Fruit fly (Drosophila melanogaster) whole organism, embryonic: ENCODE results near the gene Cyp309a2.
A peak's percentile ranks its signal among the peaks of the same experiment; 100 is the strongest.

Source experiments
- Bdp1 ChIP-seq: fragments of 200-800 bp; sonication (Bioruptor generic); optimal IDR thresholded peaks from 3 replicates; lab custom pipeline; 2016; ENCODE audit warnings: missing biosample characterization, missing genetic modification characterization
- CG10267 ChIP-seq: fragments of 200-800 bp; sonication (Bioruptor generic); optimal IDR thresholded peaks from 2 replicates; lab custom pipeline; 2018; ENCODE audit warnings: missing biosample characterization, mild to moderate bottlenecking, missing genetic modification characterization, moderate library complexity
- CG10431 ChIP-seq: fragments of 200-800 bp; sonication (Bioruptor generic); optimal IDR thresholded peaks from 3 replicates; lab custom pipeline; 2018; ENCODE audit warnings: missing biosample characterization, mild to moderate bottlenecking, missing genetic modification characterization
- CG11456 ChIP-seq: fragments of 200-800 bp; sonication (Bioruptor generic); IDR thresholded peaks from 3 replicates; pipeline ENCODE4 v1.3.6; 2022; ENCODE audit warnings: missing biosample characterization, missing genetic modification characterization
- CG12391 ChIP-seq: fragments of 200-800 bp; sonication (Bioruptor generic); optimal IDR thresholded peaks from 3 replicates; lab custom pipeline; 2018; ENCODE audit warnings: missing biosample characterization, mild to moderate bottlenecking, missing genetic modification characterization, moderate library complexity
- CG12659 ChIP-seq: fragments of 200-800 bp; sonication (Bioruptor generic); optimal IDR thresholded peaks from 3 replicates; lab custom pipeline; 2017; ENCODE audit warnings: mild to moderate bottlenecking, missing biosample characterization, missing genetic modification reagents, missing genetic modification characterization
- CG13287 ChIP-seq: fragments of 200-800 bp; sonication (Bioruptor generic); IDR thresholded peaks from 2 replicates; pipeline ENCODE4 v1.3.6; 2022; ENCODE audit warnings: missing biosample characterization, missing genetic modification characterization; ENCODE audit not compliant: partially characterized antibody
- CG13424 ChIP-seq: fragments of 200-800 bp; sonication (Bioruptor generic); optimal IDR thresholded peaks from 2 replicates; lab custom pipeline; 2019; ENCODE audit warnings: missing biosample characterization, mild to moderate bottlenecking, missing genetic modification characterization, moderate library complexity
- CG14441 ChIP-seq: fragments of 200-800 bp; sonication (Bioruptor generic); IDR thresholded peaks from 2 replicates; pipeline ENCODE4 v1.3.6; 2022; ENCODE audit warnings: missing biosample characterization, missing genetic modification characterization
- CG14710 ChIP-seq: fragments of 200-800 bp; sonication (Bioruptor generic); optimal IDR thresholded peaks from 3 replicates; lab custom pipeline; 2019; ENCODE audit warnings: missing biosample characterization, mild to moderate bottlenecking, missing genetic modification characterization, moderate library complexity
- CG16815 ChIP-seq: fragments of 200-800 bp; sonication (Bioruptor generic); optimal IDR thresholded peaks from 3 replicates; lab custom pipeline; 2017; ENCODE audit warnings: missing biosample characterization, mild to moderate bottlenecking, missing genetic modification characterization
- CG17361 ChIP-seq: fragments of 200-800 bp; sonication (Bioruptor generic); IDR thresholded peaks from 3 replicates; pipeline ENCODE4 v1.3.6; 2022; ENCODE audit warnings: missing biosample characterization, missing genetic modification characterization
- CG17829 ChIP-seq: fragments of 200-800 bp; optimal IDR thresholded peaks from 2 replicates; lab custom pipeline; 2019; ENCODE audit warnings: missing biosample characterization, mild to moderate bottlenecking, missing genetic modification characterization, moderate library complexity
- CG18619 ChIP-seq: fragments of 200-800 bp; sonication (Bioruptor generic); optimal IDR thresholded peaks from 3 replicates; lab custom pipeline; 2017; ENCODE audit warnings: missing biosample characterization, mild to moderate bottlenecking, missing genetic modification characterization
- CG2120 ChIP-seq: fragments of 200-800 bp; sonication (Bioruptor generic); optimal IDR thresholded peaks from 3 replicates; lab custom pipeline; 2016; ENCODE audit warnings: missing biosample characterization, missing genetic modification characterization
- CG33213 ChIP-seq: fragments of 200-800 bp; sonication (Bioruptor generic); optimal IDR thresholded peaks from 3 replicates; lab custom pipeline; 2016; ENCODE audit warnings: missing biosample characterization, missing genetic modification characterization
- CG33557 ChIP-seq: fragments of 200-800 bp; sonication (Bioruptor generic); optimal IDR thresholded peaks from 2 replicates; lab custom pipeline; 2019; ENCODE audit warnings: missing biosample characterization, mild to moderate bottlenecking, missing genetic modification characterization, moderate library complexity
- CG34224 ChIP-seq: fragments of 200-800 bp; sonication (Bioruptor generic); IDR thresholded peaks from 3 replicates; pipeline ENCODE4 v1.3.6; 2022; ENCODE audit warnings: missing biosample characterization, missing genetic modification characterization; ENCODE audit not compliant: partially characterized antibody
- CG4617 ChIP-seq: fragments of 200-800 bp; sonication (Bioruptor generic); optimal IDR thresholded peaks from 3 replicates; lab custom pipeline; 2016; ENCODE audit warnings: missing biosample characterization, missing genetic modification characterization, borderline replicate concordance
- CG8290 ChIP-seq, 3 experiments: fragments of 200-800 bp; sonication (Bioruptor generic); optimal IDR thresholded peaks; 2 replicates each; lab custom pipeline; 2016 to 2019; ENCODE audit warnings: missing biosample characterization in 3 of 3, missing genetic modification characterization in 3 of 3, mild to moderate bottlenecking in 2 of 3, moderate library complexity in 1 of 3
- Camta ChIP-seq: fragments of 200-800 bp; sonication (Bioruptor generic); optimal IDR thresholded peaks from 2 replicates; lab custom pipeline; 2016; ENCODE audit warnings: missing biosample characterization, missing genetic modification characterization
- CkIIα-i1 ChIP-seq: fragments of 200-800 bp; sonication (Bioruptor generic); IDR thresholded peaks from 2 replicates; pipeline ENCODE4 v1.3.6; 2022; ENCODE audit warnings: missing biosample characterization, missing genetic modification characterization
- CoRest ChIP-seq: fragments of 200-800 bp; sonication (Bioruptor generic); optimal IDR thresholded peaks from 3 replicates; lab custom pipeline; 2018; ENCODE audit warnings: missing biosample characterization, mild to moderate bottlenecking, missing genetic modification characterization, moderate library complexity
- D ChIP-seq, 2 experiments: fragments of 200-800 bp in 1 of 2; fragments of >200 bp in 1 of 2; sonication (Bioruptor generic) in 1 of 2; optimal IDR thresholded peaks; 2 replicates in 1 of 2; 3 replicates in 1 of 2; lab custom pipeline; 2017; ENCODE audit warnings: mild to moderate bottlenecking in 1 of 2, missing biosample characterization in 1 of 2, missing genetic modification characterization in 1 of 2, missing genetic modification reagents in 1 of 2
- Dp ChIP-seq: fragments of 200-800 bp; sonication (Bioruptor generic); optimal IDR thresholded peaks from 2 replicates; lab custom pipeline; 2018; ENCODE audit warnings: missing biosample characterization, mild to moderate bottlenecking, missing genetic modification characterization, moderate library complexity
- Elba2 ChIP-seq: fragments of 200-800 bp; sonication (Bioruptor generic); optimal IDR thresholded peaks from 3 replicates; lab custom pipeline; 2016; ENCODE audit warnings: missing biosample characterization, missing genetic modification characterization
- Ets97D ChIP-seq: fragments of 200-800 bp; sonication (Bioruptor generic); optimal IDR thresholded peaks from 3 replicates; lab custom pipeline; 2016; ENCODE audit warnings: missing biosample characterization, missing genetic modification characterization
- HmgZ ChIP-seq: fragments of 200-800 bp; sonication (Bioruptor generic); optimal IDR thresholded peaks from 2 replicates; lab custom pipeline; 2018; ENCODE audit warnings: missing biosample characterization, mild to moderate bottlenecking, missing genetic modification characterization
- Kr ChIP-seq: fragments of 200-800 bp; sonication (Bioruptor generic); optimal IDR thresholded peaks from 2 replicates; lab custom pipeline; 2017; ENCODE audit warnings: missing biosample characterization, mild to moderate bottlenecking, missing genetic modification characterization
- Max ChIP-seq: fragments of 200-800 bp; sonication (Bioruptor generic); optimal IDR thresholded peaks from 2 replicates; lab custom pipeline; 2016; ENCODE audit warnings: missing biosample characterization, mild to moderate bottlenecking, missing genetic modification characterization
- Scr ChIP-seq: fragments of 200-800 bp; sonication (Bioruptor generic); IDR thresholded peaks from 2 replicates; pipeline ENCODE4 v1.3.6; 2022; ENCODE audit warnings: missing biosample characterization, missing genetic modification characterization; ENCODE audit not compliant: partially characterized antibody
- Sry-δ ChIP-seq: fragments of 200-800 bp; sonication (Bioruptor generic); optimal IDR thresholded peaks from 2 replicates; lab custom pipeline; 2016; ENCODE audit warnings: missing biosample characterization, missing genetic modification characterization
- ab ChIP-seq: fragments of 200-800 bp; sonication (Bioruptor generic); optimal IDR thresholded peaks from 2 replicates; lab custom pipeline; 2016; ENCODE audit warnings: missing biosample characterization, missing genetic modification characterization
- crp ChIP-seq, 2 experiments: fragments of 200-800 bp; sonication (Bioruptor generic); optimal IDR thresholded peaks; 2 replicates in 1 of 2; 3 replicates in 1 of 2; lab custom pipeline; 2017; ENCODE audit warnings: missing biosample characterization in 2 of 2, missing genetic modification characterization in 2 of 2, mild to moderate bottlenecking in 1 of 2, moderate library complexity in 1 of 2
- fd64A ChIP-seq: fragments of 200-800 bp; sonication (Bioruptor generic); optimal IDR thresholded peaks from 3 replicates; lab custom pipeline; 2018; ENCODE audit warnings: missing biosample characterization, mild to moderate bottlenecking, missing genetic modification characterization
- gfzf ChIP-seq: fragments of 200-800 bp; sonication (Bioruptor generic); optimal IDR thresholded peaks from 2 replicates; lab custom pipeline; 2016; ENCODE audit warnings: missing biosample characterization, mild to moderate bottlenecking, missing genetic modification characterization, moderate library complexity
- hkb ChIP-seq, 2 experiments: fragments of 200-800 bp in 1 of 2; fragments of >200 bp in 1 of 2; sonication (Bioruptor generic) in 1 of 2; IDR thresholded peaks in 1 of 2; optimal IDR thresholded peaks in 1 of 2; 2 replicates each; pipeline versions ENCODE4 v1.3.6 to Lab custom; 2017 to 2022; ENCODE audit warnings: missing biosample characterization in 1 of 2, missing genetic modification characterization in 1 of 2
- insv ChIP-seq, 2 experiments: fragments of 200-800 bp; sonication (Bioruptor generic); optimal IDR thresholded peaks; 3 replicates each; lab custom pipeline; 2016 to 2018; ENCODE audit warnings: missing biosample characterization in 2 of 2, missing genetic modification characterization in 2 of 2
- lmd ChIP-seq: fragments of 200-800 bp; sonication (Bioruptor generic); IDR thresholded peaks from 2 replicates; pipeline ENCODE4 v1.3.6; 2022; ENCODE audit warnings: missing biosample characterization, missing genetic modification characterization
- mam ChIP-seq: fragments of 200-800 bp; sonication (Bioruptor generic); optimal IDR thresholded peaks from 3 replicates; lab custom pipeline; 2016; ENCODE audit warnings: missing biosample characterization, missing genetic modification characterization
- nerfin-1 ChIP-seq: fragments of 200-800 bp; sonication (Bioruptor generic); optimal IDR thresholded peaks from 3 replicates; lab custom pipeline; 2019; ENCODE audit warnings: missing biosample characterization, mild to moderate bottlenecking, missing genetic modification characterization, moderate library complexity
- sens-2 ChIP-seq: fragments of 200-800 bp; sonication (Bioruptor generic); IDR thresholded peaks from 2 replicates; pipeline ENCODE4 v1.3.6; 2022; ENCODE audit warnings: missing biosample characterization, missing genetic modification characterization
- shn ChIP-seq: fragments of 200-800 bp; sonication (Bioruptor generic); optimal IDR thresholded peaks from 3 replicates; lab custom pipeline; 2016; ENCODE audit warnings: missing biosample characterization, missing genetic modification characterization
- stwl ChIP-seq: fragments of 200-800 bp; sonication (Bioruptor generic); optimal IDR thresholded peaks from 3 replicates; lab custom pipeline; 2018; ENCODE audit warnings: missing biosample characterization, mild to moderate bottlenecking, missing genetic modification characterization, moderate library complexity
- sug ChIP-seq: fragments of 200-800 bp; optimal IDR thresholded peaks from 2 replicates; lab custom pipeline; 2019; ENCODE audit warnings: missing biosample characterization, mild to moderate bottlenecking, missing genetic modification characterization, moderate library complexity
- wor ChIP-seq: fragments of 200-800 bp; sonication (Bioruptor generic); IDR thresholded peaks from 2 replicates; pipeline ENCODE4 v1.3.6; 2022; ENCODE audit warnings: missing biosample characterization, missing genetic modification characterization
- yki ChIP-seq: fragments of >200 bp; optimal IDR thresholded peaks from 3 replicates; lab custom pipeline; 2018

Cyp309a2 gene

DNA sequence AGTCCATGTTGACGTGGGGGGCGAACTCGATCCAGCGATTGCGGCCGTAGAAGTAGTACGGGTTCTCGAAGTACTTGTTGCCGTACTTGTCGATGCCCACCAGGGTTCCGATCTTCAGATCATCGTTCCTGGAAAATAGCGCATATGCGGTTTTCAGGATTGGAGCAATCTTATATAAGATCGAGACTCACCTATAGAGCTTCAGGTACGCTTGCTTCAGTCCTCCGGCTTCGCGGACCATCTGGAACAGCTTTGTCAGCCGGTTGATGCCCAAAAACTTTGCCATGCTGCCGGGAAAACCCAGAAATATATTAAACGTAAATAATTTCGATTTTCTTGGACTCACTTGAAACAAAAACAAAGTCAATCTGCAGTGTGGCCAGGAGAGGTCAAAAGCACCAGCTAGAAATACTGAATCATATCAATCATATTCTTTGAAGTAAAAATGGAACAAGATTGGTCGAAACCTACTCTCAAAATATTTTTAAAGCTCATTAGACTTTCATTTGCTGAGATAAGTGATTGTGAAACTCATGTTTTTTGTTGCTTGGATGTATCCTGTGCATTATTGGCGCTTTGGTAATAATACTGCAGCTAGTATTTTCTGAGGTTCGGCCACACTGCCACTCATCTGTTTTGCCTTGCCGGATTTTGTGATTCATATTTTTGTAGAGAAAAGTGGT is 7.0 kb upstream of the Cyp309a2 start, which contains the start of the genes ND-B17.2 and Arpc5 (continued):
- TF ChIP-seq Sry-δ (GFP tag; lab: Kevin White, UChicago), result peak; percentile 30
- TF ChIP-seq CG33557 (GFP tag; lab: Kevin White, UChicago), result peak; percentile 7
- TF ChIP-seq sug (tag; lab: Kevin White, UChicago), result peak; percentile 32
- TF ChIP-seq Dp (GFP tag; lab: Kevin White, UChicago), result peak; percentile 34
- TF ChIP-seq Kr (GFP tag; lab: Kevin White, UChicago), result no peak
- TF ChIP-seq fd64A (GFP tag; lab: Kevin White, UChicago), result no peak
- TF ChIP-seq CG14710 (tag; lab: Kevin White, UChicago), result peak; percentile 61
- peak; percentile 60 for TF ChIP-seq CG10267
- TF ChIP-seq CG12659 (GFP tag; lab: Kevin White, UChicago), result peak; percentile 52
- TF ChIP-seq crp (GFP tag; optimal IDR thresholded peaks at IDR 0.05; lab: Kevin White, UChicago), result peak in 1 of 2 experiments; percentile 85
- no peak for TF ChIP-seq CG18619 (GFP tag; lab: Kevin White, UChicago)
- TF ChIP-seq CG10431 (GFP tag; lab: Kevin White, UChicago), result no peak
- peak; percentile 31 for TF ChIP-seq shn (GFP tag; lab: Kevin White, UChicago)
- TF ChIP-seq CG14441 (GFP tag; lab: Robert Waterston, UW), result no peak
- peak; percentile 15 for TF ChIP-seq CG13424 (tag; lab: Kevin White, UChicago)
- no peak for TF ChIP-seq Camta (GFP tag; lab: Kevin White, UChicago)
- peak; percentile 46 for TF ChIP-seq Ets97D (GFP tag; lab: Kevin White, UChicago)
- no peak for TF ChIP-seq sens-2
- peak; percentile 47; the same call in 1 of the 3 replicates for TF ChIP-seq CG17361
- peak; percentile 49 for TF ChIP-seq CG12391 (tag; lab: Kevin White, UChicago)
- TF ChIP-seq CG13287 (GFP tag; lab: Robert Waterston, UW), result peak; percentile 47; the same call in 1 of the 2 replicates
- peak; percentile 13 for TF ChIP-seq mam
- TF ChIP-seq CG17829 (tag; lab: Kevin White, UChicago), result peak; percentile 49
- TF ChIP-seq CG4617 (GFP tag; lab: Kevin White, UChicago), result peak; percentile 78
- TF ChIP-seq wor (GFP tag; lab: Robert Waterston, UW), result no peak
- TF ChIP-seq CG2120 (GFP tag; lab: Kevin White, UChicago), result peak; percentile 22
- no peak for TF ChIP-seq HmgZ (tag; lab: Kevin White, UChicago)
- no peak for TF ChIP-seq CG11456 (GFP tag; lab: Robert Waterston, UW)
- TF ChIP-seq CG8290 (GFP tag; optimal IDR thresholded peaks at IDR 0.05; lab: Kevin White, UChicago), result peak; percentile 54
- no peak for TF ChIP-seq CG8290 (tag; optimal IDR thresholded peaks at IDR 0.05; lab: Kevin White, UChicago)
- no peak for TF ChIP-seq CG16815 (GFP tag; lab: Kevin White, UChicago)
- no peak for TF ChIP-seq CG33213 (GFP tag; lab: Kevin White, UChicago)
- no peak for TF ChIP-seq yki (lab: Kevin White, UChicago)
- peak; percentile 90 for TF ChIP-seq gfzf (GFP tag; lab: Kevin White, UChicago)
- peak; percentile 33 for TF ChIP-seq hkb (optimal IDR thresholded peaks at IDR 0.05; lab: Kevin White, UChicago)
- TF ChIP-seq hkb (GFP tag; IDR thresholded peaks at IDR 0.05; lab: Robert Waterston, UW), result no peak
- no peak for TF ChIP-seq CkIIα-i1 (GFP tag; lab: Robert Waterston, UW)
- no peak for TF ChIP-seq CG34224
- TF ChIP-seq Elba2 (GFP tag; lab: Kevin White, UChicago), result peak; percentile 83
- no peak for TF ChIP-seq ab (GFP tag; lab: Kevin White, UChicago)
- no peak for TF ChIP-seq Bdp1
- TF ChIP-seq stwl, result peak; percentile 75
- no peak for TF ChIP-seq lmd (GFP tag; lab: Robert Waterston, UW)
- TF ChIP-seq CoRest (tag; lab: Kevin White, UChicago), result peak; percentile 42
- TF ChIP-seq insv (GFP tag; optimal IDR thresholded peaks at IDR 0.05; lab: Kevin White, UChicago), result peak in 1 of 2 experiments; percentile 75
- TF ChIP-seq D (optimal IDR thresholded peaks at IDR 0.05; lab: Kevin White, UChicago), result no peak
- no peak for TF ChIP-seq D (GFP tag; optimal IDR thresholded peaks at IDR 0.05; lab: Kevin White, UChicago)
- TF ChIP-seq Max (GFP tag; lab: Kevin White, UChicago), result no peak
- TF ChIP-seq nerfin-1, result peak; percentile 42
- TF ChIP-seq Scr (GFP tag; lab: Robert Waterston, UW), result peak; percentile 43; the same call in 1 of the 2 replicates
